Worm (Caenorhabditis elegans): ENCODE data around the gene shc-2.

The shc-2 gene

ce11 chrII:5016144-5016543 lies 47.2 kb downstream of the shc-2 start:
- TF ChIP-seq nhr-76 (tag; optimal IDR thresholded peaks at IDR 0.05) (no peak), alr-1 (tag; optimal IDR thresholded peaks at IDR 0.05; ENCODE audit: borderline replicate concordance) (no peak), egl-13 (tag; optimal IDR thresholded peaks at IDR 0.05) (no peak), skn-1 (tag; optimal IDR thresholded peaks at IDR 0.05) (no peak), unc-130 (tag; optimal IDR thresholded peaks at IDR 0.05) (no peak), lin-35 (GFP tag; optimal IDR thresholded peaks at IDR 0.05) (no peak), nhr-237 (tag; optimal IDR thresholded peaks at IDR 0.05) (no peak), swsn-7 (tag; optimal IDR thresholded peaks at IDR 0.05) (no peak), efl-1 (optimal IDR thresholded peaks at IDR 0.05) (no peak), efl-1 (GFP tag; optimal IDR thresholded peaks at IDR 0.05 in 1 of 2) (no peak), vab-15 (tag; optimal IDR thresholded peaks at IDR 0.05) (no peak), mef-2 (tag; optimal IDR thresholded peaks at IDR 0.05) (no peak), pag-3 (tag; optimal IDR thresholded peaks at IDR 0.05; ENCODE audit: borderline replicate concordance, insufficient read depth) (no peak), fkh-4 (tag; optimal IDR thresholded peaks at IDR 0.05; ENCODE audit: borderline replicate concordance) (no peak)

DNA sequence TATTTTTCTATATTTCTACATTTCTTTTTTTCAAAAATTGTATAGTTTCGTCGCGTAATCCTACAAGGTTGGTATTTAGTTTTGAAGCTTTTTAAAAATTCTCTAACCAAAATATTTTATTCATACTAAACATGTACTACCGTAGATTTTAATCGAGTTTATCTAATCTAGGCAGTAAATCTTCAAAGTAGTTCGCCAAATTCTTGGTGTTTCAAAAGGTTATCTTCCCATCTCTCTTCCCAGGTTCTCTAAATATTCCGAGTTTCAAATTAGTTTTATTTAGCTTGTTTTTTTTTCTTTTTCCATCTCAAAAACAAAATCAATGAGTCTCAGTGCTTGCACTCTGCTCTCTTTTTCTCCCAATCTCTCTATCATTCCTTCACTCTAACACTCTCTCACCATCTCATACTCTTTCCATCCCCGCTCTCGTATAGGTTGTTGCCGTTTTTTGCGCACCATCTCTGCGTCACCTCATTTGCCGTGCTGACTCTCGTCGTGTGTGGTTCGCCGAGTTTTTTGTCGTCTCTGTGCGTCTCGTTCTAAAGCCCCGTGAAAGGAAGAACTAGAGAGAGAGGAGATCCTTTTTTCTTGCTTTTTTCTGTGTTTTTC lies 48.1 kb downstream of the shc-2 start:
- peak; percentile 26 for TF ChIP-seq lir-3 (tag; optimal IDR thresholded peaks at IDR 0.05; ENCODE audit: poor library complexity)
- no peak for TF ChIP-seq sptf-1 (tag; optimal IDR thresholded peaks at IDR 0.05)
- TF ChIP-seq egl-27 (tag; optimal IDR thresholded peaks at IDR 0.05) = no peak
- TF ChIP-seq fos-1 (tag; optimal IDR thresholded peaks at IDR 0.05) = peak; percentile 14
- TF ChIP-seq blmp-1 (tag; optimal IDR thresholded peaks at IDR 0.05) = peak; percentile 20
- peak; percentile 72 to 79 for TF ChIP-seq efl-1 (optimal IDR thresholded peaks at IDR 0.05)
- peak; percentile 28 to 92 for TF ChIP-seq efl-1 (GFP tag; optimal IDR thresholded peaks at IDR 0.05 in 1 of 2)
- no peak for TF ChIP-seq efl-3 (GFP tag; optimal IDR thresholded peaks at IDR 0.05)
- TF ChIP-seq jun-1 (tag; optimal IDR thresholded peaks at IDR 0.05) = peak; percentile 64
- peak; percentile 8 for TF ChIP-seq fkh-10 (GFP tag; optimal IDR thresholded peaks at IDR 0.05)
- peak; percentile 69 for TF ChIP-seq fkh-8 (tag; optimal IDR thresholded peaks at IDR 0.05)
- peak; percentile 19 for TF ChIP-seq ama-1 (optimal IDR thresholded peaks at IDR 0.05)
- peak; percentile 35 for TF ChIP-seq nhr-90 (tag; optimal IDR thresholded peaks at IDR 0.05; ENCODE audit: poor library complexity)
- TF ChIP-seq lin-14 (GFP tag; optimal IDR thresholded peaks at IDR 0.05) = peak; percentile 93
- no peak for TF ChIP-seq tlp-1 (tag; optimal IDR thresholded peaks at IDR 0.05)
- TF ChIP-seq pag-3 (tag; optimal IDR thresholded peaks at IDR 0.05; ENCODE audit: borderline replicate concordance, insufficient read depth) = no peak
- no peak for TF ChIP-seq pax-3 (tag; optimal IDR thresholded peaks at IDR 0.05)
- no peak for TF ChIP-seq nhr-76 (tag; optimal IDR thresholded peaks at IDR 0.05)
- TF ChIP-seq C04F5.9 (tag; optimal IDR thresholded peaks at IDR 0.05) = no peak
- TF ChIP-seq C34B4.2 (tag; optimal IDR thresholded peaks at IDR 0.05) = no peak
- peak; percentile 40 for TF ChIP-seq nhr-19 (GFP tag; conservative IDR thresholded peaks at IDR 0.05)
- TF ChIP-seq nhr-71 (tag; optimal IDR thresholded peaks at IDR 0.05) = peak; percentile 81
- no peak for TF ChIP-seq ets-5 (GFP tag; IDR thresholded peaks at IDR 0.05)
- peak; percentile 83 for TF ChIP-seq elt-2 (tag; optimal IDR thresholded peaks at IDR 0.05)
- no peak for TF ChIP-seq nhr-84 (tag; optimal IDR thresholded peaks at IDR 0.05)
- no peak for TF ChIP-seq nhr-237 (tag; optimal IDR thresholded peaks at IDR 0.05)
- TF ChIP-seq grh-1 (GFP tag; IDR thresholded peaks at IDR 0.05) = no peak
- no peak for TF ChIP-seq zip-4 (GFP tag; optimal IDR thresholded peaks at IDR 0.05)
- TF ChIP-seq mdl-1 (tag; optimal IDR thresholded peaks at IDR 0.05) = peak in 1 of 2 experiments; percentile 56
- TF ChIP-seq dpl-1 (GFP tag; optimal IDR thresholded peaks at IDR 0.05) = peak; percentile 22 to 48 (median 45)
- peak; percentile 75 for TF ChIP-seq unc-86 (tag; optimal IDR thresholded peaks at IDR 0.05)
- peak; percentile 66 to 70 for TF ChIP-seq lin-35 (GFP tag; optimal IDR thresholded peaks at IDR 0.05)
- no peak for TF ChIP-seq lin-15B (tag; optimal IDR thresholded peaks at IDR 0.05)
- no peak for TF ChIP-seq mef-2 (tag; optimal IDR thresholded peaks at IDR 0.05)
- TF ChIP-seq lin-13 (GFP tag; optimal IDR thresholded peaks at IDR 0.05) = peak; percentile 15
- TF ChIP-seq alr-1 (tag; optimal IDR thresholded peaks at IDR 0.05; ENCODE audit: borderline replicate concordance) = no peak
- peak; percentile 18; the same call in 1 of the 2 replicates for TF ChIP-seq mab-9 (GFP tag; IDR thresholded peaks at IDR 0.05)
- peak; percentile 22 for TF ChIP-seq F16B12.6 (tag; optimal IDR thresholded peaks at IDR 0.05)
- peak in 1 of 2 experiments; percentile 12 for TF ChIP-seq ztf-11 (tag; optimal IDR thresholded peaks at IDR 0.05)
- peak; percentile 16 for TF ChIP-seq ztf-4 (tag; optimal IDR thresholded peaks at IDR 0.05)
- TF ChIP-seq ceh-88 (GFP tag; IDR thresholded peaks at IDR 0.05) = no peak
- no peak for TF ChIP-seq nhr-12 (tag; optimal IDR thresholded peaks at IDR 0.05)
- TF ChIP-seq ceh-82 (tag; optimal IDR thresholded peaks at IDR 0.05) = peak; percentile 51 to 68 (median 61)
